Fruit fly (Drosophila melanogaster) whole organism, embryonic: ENCODE results near the gene CG42340.

Source experiments
- Adf1 ChIP-seq: fragments of 200-800 bp; sonication (Bioruptor generic); IDR thresholded peaks from 2 replicates; pipeline ENCODE4 v1.3.6; 2022; ENCODE audit warnings: missing biosample characterization, missing genetic modification characterization
- CG10209 ChIP-seq: fragments of 200-800 bp; sonication (Bioruptor generic); optimal IDR thresholded peaks from 3 replicates; lab custom pipeline; 2017; ENCODE audit warnings: missing biosample characterization, mild to moderate bottlenecking, missing genetic modification characterization, missing genetic modification reagents
- CG10267 ChIP-seq: fragments of 200-800 bp; sonication (Bioruptor generic); optimal IDR thresholded peaks from 2 replicates; lab custom pipeline; 2018; ENCODE audit warnings: missing biosample characterization, mild to moderate bottlenecking, missing genetic modification characterization, moderate library complexity
- CG10431 ChIP-seq: fragments of 200-800 bp; sonication (Bioruptor generic); optimal IDR thresholded peaks from 3 replicates; lab custom pipeline; 2018; ENCODE audit warnings: missing biosample characterization, mild to moderate bottlenecking, missing genetic modification characterization
- CG12769 ChIP-seq: fragments of 200-800 bp; sonication (Bioruptor generic); optimal IDR thresholded peaks from 2 replicates; lab custom pipeline; 2019; ENCODE audit warnings: missing biosample characterization, mild to moderate bottlenecking, missing genetic modification characterization, moderate library complexity
- CG14441 ChIP-seq: fragments of 200-800 bp; sonication (Bioruptor generic); IDR thresholded peaks from 2 replicates; pipeline ENCODE4 v1.3.6; 2022; ENCODE audit warnings: missing biosample characterization, missing genetic modification characterization
- CG14710 ChIP-seq: fragments of 200-800 bp; sonication (Bioruptor generic); optimal IDR thresholded peaks from 3 replicates; lab custom pipeline; 2019; ENCODE audit warnings: missing biosample characterization, mild to moderate bottlenecking, missing genetic modification characterization, moderate library complexity
- CG15073 ChIP-seq: fragments of 200-800 bp; sonication (Bioruptor generic); optimal IDR thresholded peaks from 2 replicates; lab custom pipeline; 2016; ENCODE audit warnings: missing biosample characterization, missing genetic modification characterization
- CG16815 ChIP-seq: fragments of 200-800 bp; sonication (Bioruptor generic); optimal IDR thresholded peaks from 3 replicates; lab custom pipeline; 2017; ENCODE audit warnings: missing biosample characterization, mild to moderate bottlenecking, missing genetic modification characterization
- CG18764 ChIP-seq: fragments of 200-800 bp; sonication (Bioruptor generic); optimal IDR thresholded peaks from 3 replicates; lab custom pipeline; 2016; ENCODE audit warnings: missing biosample characterization, missing genetic modification characterization
- CG2199 ChIP-seq: fragments of 200-800 bp; sonication (Bioruptor generic); IDR thresholded peaks from 3 replicates; pipeline ENCODE4 v1.3.6; 2022; ENCODE audit warnings: missing biosample characterization, missing genetic modification characterization
- CG2202 ChIP-seq: fragments of 200-800 bp; sonication (Bioruptor generic); optimal IDR thresholded peaks from 2 replicates; lab custom pipeline; 2018; ENCODE audit warnings: missing biosample characterization, mild to moderate bottlenecking, missing genetic modification characterization
- CG2875 ChIP-seq: fragments of 200-800 bp; sonication (Bioruptor generic); optimal IDR thresholded peaks from 2 replicates; lab custom pipeline; 2017; ENCODE audit warnings: missing biosample characterization, mild to moderate bottlenecking, missing genetic modification characterization, missing genetic modification reagents
- CG2889 ChIP-seq: fragments of 200-800 bp; sonication (Bioruptor generic); IDR thresholded peaks from 3 replicates; pipeline ENCODE4 v1.3.6; 2022; ENCODE audit warnings: missing biosample characterization, missing genetic modification characterization
- CG31365 ChIP-seq: fragments of 200-800 bp; sonication (Bioruptor generic); optimal IDR thresholded peaks from 2 replicates; lab custom pipeline; 2018; ENCODE audit warnings: missing biosample characterization, mild to moderate bottlenecking, missing genetic modification characterization
- CG31388 ChIP-seq: fragments of 200-800 bp; sonication (Bioruptor generic); optimal IDR thresholded peaks from 2 replicates; lab custom pipeline; 2016; ENCODE audit warnings: missing biosample characterization, missing genetic modification characterization
- CG3281 ChIP-seq: fragments of 200-800 bp; sonication (Bioruptor generic); optimal IDR thresholded peaks from 3 replicates; lab custom pipeline; 2017; ENCODE audit warnings: missing biosample characterization, mild to moderate bottlenecking, missing genetic modification characterization
- CG34376 ChIP-seq: fragments of 200-800 bp; sonication (Bioruptor generic); optimal IDR thresholded peaks from 2 replicates; lab custom pipeline; 2018; ENCODE audit warnings: missing biosample characterization, mild to moderate bottlenecking, missing genetic modification characterization
- CG5245 ChIP-seq: fragments of 200-800 bp; sonication (Bioruptor generic); optimal IDR thresholded peaks from 3 replicates; lab custom pipeline; 2016; ENCODE audit warnings: missing biosample characterization, missing genetic modification characterization
- CG6689 ChIP-seq: fragments of 200-800 bp; sonication (Bioruptor generic); IDR thresholded peaks from 2 replicates; pipeline ENCODE4 v1.3.6; 2022; ENCODE audit warnings: missing biosample characterization, missing genetic modification characterization
- CG7839 ChIP-seq: fragments of 200-800 bp; sonication (Bioruptor generic); optimal IDR thresholded peaks from 3 replicates; lab custom pipeline; 2018; ENCODE audit warnings: missing biosample characterization, mild to moderate bottlenecking, missing genetic modification characterization, moderate library complexity
- CG9817 ChIP-seq: fragments of 200-800 bp; sonication (Bioruptor generic); optimal IDR thresholded peaks from 2 replicates; lab custom pipeline; 2018; ENCODE audit warnings: missing biosample characterization, mild to moderate bottlenecking, missing genetic modification characterization, moderate library complexity
- CG9876 ChIP-seq: fragments of 200-800 bp; sonication (Bioruptor generic); optimal IDR thresholded peaks from 2 replicates; lab custom pipeline; 2016; ENCODE audit warnings: missing biosample characterization, missing genetic modification characterization
- Camta ChIP-seq: fragments of 200-800 bp; sonication (Bioruptor generic); optimal IDR thresholded peaks from 2 replicates; lab custom pipeline; 2016; ENCODE audit warnings: missing biosample characterization, missing genetic modification characterization
- E2f2 ChIP-seq: fragments of 200-800 bp; sonication (Bioruptor generic); IDR thresholded peaks from 2 replicates; pipeline ENCODE4 v1.3.6; 2022; ENCODE audit warnings: missing biosample characterization, missing genetic modification characterization
- Eip74EF ChIP-seq, 2 experiments: fragments of 200-800 bp in 1 of 2; fragments of >200 bp in 1 of 2; sonication (Bioruptor generic) in 1 of 2; optimal IDR thresholded peaks; 2 replicates each; lab custom pipeline; 2017 to 2019; ENCODE audit warnings: missing biosample characterization in 2 of 2, missing genetic modification characterization in 2 of 2, mild to moderate bottlenecking in 1 of 2, moderate library complexity in 1 of 2
- Fer3 ChIP-seq: fragments of 200-800 bp; sonication (Bioruptor generic); optimal IDR thresholded peaks from 2 replicates; lab custom pipeline; 2018; ENCODE audit warnings: missing biosample characterization, mild to moderate bottlenecking, missing genetic modification characterization, moderate library complexity
- Hr51 ChIP-seq, 2 experiments: fragments of 200-800 bp; sonication (Bioruptor generic); optimal IDR thresholded peaks; 2 replicates in 1 of 2; 3 replicates in 1 of 2; lab custom pipeline; 2016 to 2018; ENCODE audit warnings: missing biosample characterization in 2 of 2, missing genetic modification characterization in 2 of 2, mild to moderate bottlenecking in 1 of 2, moderate library complexity in 1 of 2
- Hr78 ChIP-seq, 2 experiments: fragments of 200-800 bp in 1 of 2; fragments of >200 bp in 1 of 2; sonication (Bioruptor generic) in 1 of 2; optimal IDR thresholded peaks; 2 replicates each; lab custom pipeline; 2017 to 2019; ENCODE audit warnings: missing biosample characterization in 2 of 2, missing genetic modification characterization in 2 of 2, mild to moderate bottlenecking in 1 of 2, moderate library complexity in 1 of 2
- Hsf ChIP-seq: fragments of 200-800 bp; sonication (Bioruptor generic); optimal IDR thresholded peaks from 3 replicates; lab custom pipeline; 2016; ENCODE audit warnings: missing biosample characterization, missing genetic modification characterization
- Nf-YA ChIP-seq: fragments of 200-800 bp; sonication (Bioruptor generic); IDR thresholded peaks from 2 replicates; pipeline ENCODE4 v1.3.6; 2022; ENCODE audit warnings: missing biosample characterization, missing genetic modification characterization
- abd-A ChIP-seq: fragments of 200-800 bp; sonication (Bioruptor generic); optimal IDR thresholded peaks from 3 replicates; lab custom pipeline; 2019; ENCODE audit warnings: missing biosample characterization, mild to moderate bottlenecking, missing genetic modification characterization, moderate library complexity
- ac ChIP-seq: fragments of 200-800 bp; sonication (Bioruptor generic); optimal IDR thresholded peaks from 3 replicates; lab custom pipeline; 2017; ENCODE audit warnings: missing biosample characterization, mild to moderate bottlenecking, missing genetic modification characterization
- dimm ChIP-seq: fragments of 200-800 bp; sonication (Bioruptor generic); IDR thresholded peaks from 2 replicates; pipeline ENCODE4 v1.3.6; 2022; ENCODE audit warnings: missing biosample characterization, missing genetic modification characterization
- ems ChIP-seq: fragments of 200-800 bp; sonication (Bioruptor generic); optimal IDR thresholded peaks from 3 replicates; lab custom pipeline; 2016; ENCODE audit warnings: missing biosample characterization, missing genetic modification characterization
- esg ChIP-seq: fragments of 200-800 bp; sonication (Bioruptor generic); conservative IDR thresholded peaks from 2 replicates; pipeline ENCODE4 v1.3.6; 2022; ENCODE audit warnings: missing biosample characterization, missing genetic modification characterization
- hb ChIP-seq: fragments of 200-800 bp; sonication (Bioruptor generic); IDR thresholded peaks from 3 replicates; pipeline ENCODE4 v1.3.6; 2022; ENCODE audit warnings: missing biosample characterization, missing genetic modification characterization; ENCODE audit not compliant: partially characterized antibody
- lola ChIP-seq, 3 experiments: fragments of >200 bp in 2 of 3; fragments of 200-800 bp in 1 of 3; sonication (Bioruptor generic) in 1 of 3; optimal IDR thresholded peaks; 2 replicates each; lab custom pipeline; 2017 to 2019; ENCODE audit warnings: missing biosample characterization in 3 of 3, missing genetic modification characterization in 3 of 3, mild to moderate bottlenecking in 1 of 3, moderate library complexity in 1 of 3
- mirr ChIP-seq: fragments of 200-800 bp; sonication (Bioruptor generic); optimal IDR thresholded peaks from 3 replicates; lab custom pipeline; 2018; ENCODE audit warnings: missing biosample characterization, mild to moderate bottlenecking, missing genetic modification characterization
- pnt ChIP-seq: fragments of 200-800 bp; sonication (Bioruptor generic); optimal IDR thresholded peaks from 3 replicates; lab custom pipeline; 2016; ENCODE audit warnings: missing biosample characterization, missing genetic modification characterization
- repo ChIP-seq: fragments of 200-800 bp; sonication (Bioruptor generic); optimal IDR thresholded peaks from 2 replicates; lab custom pipeline; 2016; ENCODE audit warnings: missing biosample characterization, missing genetic modification characterization
- row ChIP-seq: fragments of 200-800 bp; sonication (Bioruptor generic); IDR thresholded peaks from 3 replicates; pipeline ENCODE4 v1.3.6; 2022; ENCODE audit warnings: missing biosample characterization, missing genetic modification characterization
- run ChIP-seq: fragments of 200-800 bp; sonication (Bioruptor generic); optimal IDR thresholded peaks from 3 replicates; lab custom pipeline; 2018; ENCODE audit warnings: missing biosample characterization, mild to moderate bottlenecking, missing genetic modification characterization
- seq ChIP-seq: fragments of 200-800 bp; sonication (Bioruptor generic); IDR thresholded peaks from 2 replicates; pipeline ENCODE4 v1.3.6; 2022; ENCODE audit warnings: missing biosample characterization, missing genetic modification characterization
- sqz ChIP-seq: fragments of 200-800 bp; sonication (Bioruptor generic); optimal IDR thresholded peaks from 3 replicates; lab custom pipeline; 2018; ENCODE audit warnings: missing biosample characterization, mild to moderate bottlenecking, missing genetic modification characterization
- ssp ChIP-seq: fragments of 200-800 bp; sonication (Bioruptor generic); IDR thresholded peaks from 2 replicates; pipeline ENCODE4 v1.3.6; 2022; ENCODE audit warnings: missing biosample characterization, missing genetic modification characterization
- tna ChIP-seq: fragments of 200-800 bp; sonication (Bioruptor generic); IDR thresholded peaks from 2 replicates; pipeline ENCODE4 v1.3.6; 2022; ENCODE audit warnings: missing biosample characterization, missing genetic modification characterization; ENCODE audit not compliant: partially characterized antibody
- zen ChIP-seq: fragments of 200-800 bp; sonication (Bioruptor generic); optimal IDR thresholded peaks from 3 replicates; lab custom pipeline; 2018; ENCODE audit warnings: missing biosample characterization, mild to moderate bottlenecking, missing genetic modification characterization, moderate library complexity
- zfh1 ChIP-seq: fragments of 200-800 bp; sonication (Bioruptor generic); IDR thresholded peaks from 3 replicates; pipeline ENCODE4 v1.3.6; 2022; ENCODE audit warnings: missing biosample characterization, missing genetic modification characterization
- zfh2 ChIP-seq: fragments of 200-800 bp; sonication (Bioruptor generic); optimal IDR thresholded peaks from 2 replicates; lab custom pipeline; 2016; ENCODE audit warnings: missing biosample characterization, missing genetic modification characterization

CG42340 gene

DNA sequence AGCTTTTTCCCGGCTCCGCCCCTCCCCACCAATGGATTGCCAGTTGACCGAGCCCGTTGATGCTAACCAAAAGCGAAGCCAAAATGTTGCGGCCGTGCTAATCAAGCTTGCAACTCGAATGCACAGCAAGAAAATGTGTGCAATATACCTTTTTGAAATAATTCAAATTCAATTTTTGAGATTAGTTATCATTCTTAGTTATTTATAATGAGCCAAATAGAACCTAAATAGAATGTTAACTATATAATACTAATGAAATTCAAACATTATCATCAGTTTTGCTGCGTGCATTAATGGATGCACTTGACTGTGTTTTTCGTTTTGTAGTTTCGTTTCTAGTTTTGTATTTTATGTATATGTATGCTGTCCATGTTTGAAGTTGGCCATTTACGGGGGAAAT is 18.2 kb upstream of the CG42340 start (continued):
- peak; percentile 66 for TF ChIP-seq Nf-YA (GFP tag; lab: Robert Waterston, UW)
- TF ChIP-seq sqz (GFP tag; lab: Kevin White, UChicago): no peak
- TF ChIP-seq Fer3 (tag; lab: Kevin White, UChicago): peak; percentile 1
- TF ChIP-seq CG3281 (GFP tag; lab: Kevin White, UChicago): no peak
- TF ChIP-seq CG2875 (GFP tag; lab: Kevin White, UChicago): no peak
- no peak for TF ChIP-seq CG2202 (tag; lab: Kevin White, UChicago)
- no peak for TF ChIP-seq CG18764 (GFP tag; lab: Kevin White, UChicago)
- TF ChIP-seq CG31388 (GFP tag; lab: Kevin White, UChicago): no peak
- peak; percentile 63 for TF ChIP-seq CG7839
- TF ChIP-seq lola (GFP tag; optimal IDR thresholded peaks at IDR 0.05; lab: Kevin White, UChicago): peak in 1 of 3 experiments; percentile 3
- TF ChIP-seq esg: peak; percentile 39
- no peak for TF ChIP-seq mirr (GFP tag; lab: Kevin White, UChicago)
- TF ChIP-seq Camta (GFP tag; lab: Kevin White, UChicago): no peak
- TF ChIP-seq CG6689 (GFP tag; lab: Robert Waterston, UW): peak; percentile 61
- 0 out of 2 replicates have a peak, but pooled peaks have one; percentile 10 for TF ChIP-seq seq (GFP tag; lab: Robert Waterston, UW)
- TF ChIP-seq CG2889 (GFP tag; lab: Robert Waterston, UW): no peak
- TF ChIP-seq row (GFP tag; lab: Robert Waterston, UW): peak; percentile 67
- TF ChIP-seq CG14441: peak; percentile 63
- 0 out of 2 replicates have a peak, but pooled peaks have one; percentile 13 for TF ChIP-seq ssp
- peak; percentile 28; the same call in 1 of the 2 replicates for TF ChIP-seq dimm (GFP tag; lab: Robert Waterston, UW)
- TF ChIP-seq CG10431 (GFP tag; lab: Kevin White, UChicago): no peak
- no peak for TF ChIP-seq pnt (GFP tag; lab: Kevin White, UChicago)
- no peak for TF ChIP-seq CG9876
- no peak for TF ChIP-seq CG15073 (GFP tag; lab: Kevin White, UChicago)
- peak; percentile 14 for TF ChIP-seq CG9817 (tag; lab: Kevin White, UChicago)
- TF ChIP-seq CG5245 (GFP tag; lab: Kevin White, UChicago): no peak
- TF ChIP-seq CG12769: peak; percentile 38
- TF ChIP-seq zen (tag; lab: Kevin White, UChicago): no peak
- TF ChIP-seq ac (GFP tag; lab: Kevin White, UChicago): no peak
- no peak for TF ChIP-seq abd-A (tag; lab: Kevin White, UChicago)
- no peak for TF ChIP-seq CG34376 (GFP tag; lab: Kevin White, UChicago)
- TF ChIP-seq hb (GFP tag; lab: Robert Waterston, UW): no peak
- no peak for TF ChIP-seq CG2199 (GFP tag; lab: Robert Waterston, UW)
- peak; percentile 36 for TF ChIP-seq run
- TF ChIP-seq Hsf (GFP tag; lab: Kevin White, UChicago): peak; percentile 12
- TF ChIP-seq tna (GFP tag; lab: Robert Waterston, UW): no peak
- TF ChIP-seq zfh1 (GFP tag; lab: Robert Waterston, UW): 0 out of 3 replicates have a peak, but pooled peaks have one; percentile 33
- peak in 1 of 2 experiments; percentile 55 for TF ChIP-seq Hr78 (GFP tag; optimal IDR thresholded peaks at IDR 0.05; lab: Kevin White, UChicago)
- TF ChIP-seq zfh2 (GFP tag; lab: Kevin White, UChicago): no peak
- TF ChIP-seq Hr51 (GFP tag; optimal IDR thresholded peaks at IDR 0.05; lab: Kevin White, UChicago): peak in 1 of 2 experiments; percentile 78
- no peak for TF ChIP-seq E2f2 (GFP tag; lab: Robert Waterston, UW)
- TF ChIP-seq CG16815 (GFP tag; lab: Kevin White, UChicago): no peak
- peak in 1 of 2 experiments; percentile 44 for TF ChIP-seq Eip74EF (GFP tag; optimal IDR thresholded peaks at IDR 0.05; lab: Kevin White, UChicago)
- no peak for TF ChIP-seq ems (GFP tag; lab: Kevin White, UChicago)
- TF ChIP-seq repo (GFP tag; lab: Kevin White, UChicago): no peak
- TF ChIP-seq CG10267 (tag; lab: Kevin White, UChicago): peak; percentile 26
- no peak for TF ChIP-seq CG10209 (GFP tag; lab: Kevin White, UChicago)
- peak; percentile 5 for TF ChIP-seq CG14710 (tag; lab: Kevin White, UChicago)
- TF ChIP-seq Adf1: no peak
- no peak for TF ChIP-seq CG31365
